Worm (Caenorhabditis elegans) whole organism, L2 larva: ENCODE data around the gene gcy-33.

Experiments used
- C34F6.9 ChIP-seq: fragments of 150-350 bp; optimal IDR thresholded peaks from 2 replicates; lab custom pipeline; 2014; ENCODE audit warnings: missing biosample characterization, missing genetic modification characterization
- F13H6.1 ChIP-seq: sonication (generic microtip); optimal IDR thresholded peaks from 2 replicates; lab custom pipeline; 2016; ENCODE audit warnings: missing genetic modification characterization, missing compliant biosample characterization
- R02D3.7 ChIP-seq: fragments of 150-350 bp; optimal IDR thresholded peaks from 2 replicates; lab custom pipeline; 2014; ENCODE audit warnings: missing biosample characterization, missing genetic modification characterization
- Y55F3AM.14 ChIP-seq: fragments of 200-800 bp; sonication (Bioruptor generic); optimal IDR thresholded peaks from 2 replicates; lab custom pipeline; 2018; ENCODE audit warnings: mild to moderate bottlenecking, missing genetic modification characterization, missing compliant biosample characterization
- ZK546.5 ChIP-seq: sonication (generic microtip); optimal IDR thresholded peaks from 2 replicates; lab custom pipeline; 2017; ENCODE audit warnings: missing biosample characterization, missing genetic modification characterization
- alr-1 ChIP-seq: fragments of 150-350 bp; optimal IDR thresholded peaks from 2 replicates; lab custom pipeline; 2014; ENCODE audit warnings: missing biosample characterization, missing genetic modification characterization
- aly-2 ChIP-seq: fragments of 150-350 bp; optimal IDR thresholded peaks from 2 replicates; lab custom pipeline; 2014; ENCODE audit warnings: missing biosample characterization, missing genetic modification characterization
- ama-1 ChIP-seq: fragments of 150-350 bp; optimal IDR thresholded peaks from 2 replicates; lab custom pipeline; 2018; ENCODE audit warnings: inconsistent platforms
- blmp-1 ChIP-seq: sonication (generic microtip); optimal IDR thresholded peaks from 2 replicates; lab custom pipeline; 2017; ENCODE audit warnings: missing genetic modification characterization, mild to moderate bottlenecking, missing compliant biosample characterization, antibody characterized with exemption, moderate library complexity; ENCODE audit not compliant: insufficient read depth
- ceh-16 ChIP-seq: fragments of 150-350 bp; optimal IDR thresholded peaks from 2 replicates; lab custom pipeline; 2014; ENCODE audit warnings: missing biosample characterization, missing genetic modification characterization
- ceh-82 ChIP-seq: fragments of 150-350 bp; optimal IDR thresholded peaks from 2 replicates; lab custom pipeline; 2014; ENCODE audit warnings: missing biosample characterization, missing genetic modification characterization
- crh-2 ChIP-seq: sonication (generic microtip); optimal IDR thresholded peaks from 2 replicates; lab custom pipeline; 2017; ENCODE audit warnings: missing biosample characterization, missing genetic modification characterization
- dmd-4 ChIP-seq: sonication (generic microtip); optimal IDR thresholded peaks from 2 replicates; lab custom pipeline; 2017; ENCODE audit warnings: missing biosample characterization, missing genetic modification characterization
- egl-27 ChIP-seq: sonication (generic microtip); optimal IDR thresholded peaks from 3 replicates; lab custom pipeline; 2017; ENCODE audit warnings: missing biosample characterization, missing genetic modification reagents, missing genetic modification characterization
- elt-1 ChIP-seq: fragments of 150-350 bp; optimal IDR thresholded peaks from 2 replicates; lab custom pipeline; 2014; ENCODE audit warnings: missing biosample characterization, missing genetic modification characterization
- elt-3 ChIP-seq: sonication (generic microtip); optimal IDR thresholded peaks from 2 replicates; lab custom pipeline; 2017; ENCODE audit warnings: missing biosample characterization, missing genetic modification characterization
- fos-1 ChIP-seq: fragments of 150-350 bp; optimal IDR thresholded peaks from 2 replicates; lab custom pipeline; 2014; ENCODE audit warnings: missing biosample characterization, missing genetic modification characterization
- gmeb-1 ChIP-seq: fragments of 150-350 bp; optimal IDR thresholded peaks from 2 replicates; lab custom pipeline; 2014; ENCODE audit warnings: missing biosample characterization, missing genetic modification characterization
- lin-13 ChIP-seq: fragments of 150-350 bp; optimal IDR thresholded peaks from 2 replicates; lab custom pipeline; 2014; ENCODE audit warnings: missing biosample characterization, missing genetic modification reagents, missing genetic modification characterization
- lin-39 ChIP-seq: fragments of 150-350 bp; optimal IDR thresholded peaks from 2 replicates; lab custom pipeline; 2014; ENCODE audit warnings: missing biosample characterization, missing genetic modification reagents, missing genetic modification characterization
- lsy-2 ChIP-seq, 2 experiments: fragments of 150-350 bp in 1 of 2; sonication (generic microtip) in 1 of 2; optimal IDR thresholded peaks; 2 replicates each; lab custom pipeline; 2014 to 2017; ENCODE audit warnings: missing biosample characterization in 2 of 2, missing genetic modification characterization in 2 of 2
- mab-5 ChIP-seq: fragments of 150-350 bp; optimal IDR thresholded peaks from 2 replicates; lab custom pipeline; 2014; ENCODE audit warnings: missing biosample characterization, missing genetic modification characterization
- mbf-1 ChIP-seq: sonication (generic microtip); optimal IDR thresholded peaks from 2 replicates; lab custom pipeline; 2017; ENCODE audit warnings: missing biosample characterization, missing genetic modification characterization
- mdl-1 ChIP-seq, 2 experiments: fragments of 150-350 bp in 1 of 2; sonication (generic microtip) in 1 of 2; optimal IDR thresholded peaks; 2 replicates each; lab custom pipeline; 2017; ENCODE audit warnings: missing biosample characterization in 2 of 2, missing genetic modification characterization in 2 of 2
- nhr-10 ChIP-seq: sonication (generic microtip); optimal IDR thresholded peaks from 2 replicates; lab custom pipeline; 2017; ENCODE audit warnings: missing biosample characterization, missing genetic modification characterization
- nhr-11 ChIP-seq: fragments of 150-350 bp; optimal IDR thresholded peaks from 2 replicates; lab custom pipeline; 2014; ENCODE audit warnings: missing biosample characterization, missing genetic modification characterization
- nhr-12 ChIP-seq: fragments of 150-350 bp; optimal IDR thresholded peaks from 2 replicates; lab custom pipeline; 2014; ENCODE audit warnings: missing biosample characterization, missing genetic modification characterization
- nhr-129 ChIP-seq: fragments of 150-350 bp; optimal IDR thresholded peaks from 2 replicates; lab custom pipeline; 2014; ENCODE audit warnings: missing biosample characterization, missing genetic modification characterization
- nhr-21 ChIP-seq: fragments of 150-350 bp; optimal IDR thresholded peaks from 2 replicates; lab custom pipeline; 2014; ENCODE audit warnings: missing biosample characterization, missing genetic modification characterization
- nhr-23 ChIP-seq: fragments of 150-350 bp; optimal IDR thresholded peaks from 2 replicates; lab custom pipeline; 2014; ENCODE audit warnings: missing biosample characterization, missing genetic modification reagents, missing genetic modification characterization
- nhr-237 ChIP-seq: fragments of 150-350 bp; optimal IDR thresholded peaks from 2 replicates; lab custom pipeline; 2014; ENCODE audit warnings: missing biosample characterization, missing genetic modification characterization
- nhr-25 ChIP-seq: fragments of 150-350 bp; sonication (generic microtip); optimal IDR thresholded peaks from 3 replicates; lab custom pipeline; 2014; ENCODE audit warnings: missing biosample characterization, missing genetic modification characterization
- nhr-6 ChIP-seq: fragments of 150-350 bp; optimal IDR thresholded peaks from 2 replicates; lab custom pipeline; 2014; ENCODE audit warnings: missing biosample characterization, missing genetic modification characterization
- nhr-77 ChIP-seq: fragments of 150-350 bp; optimal IDR thresholded peaks from 2 replicates; lab custom pipeline; 2014; ENCODE audit warnings: missing biosample characterization, missing genetic modification characterization
- peb-1 ChIP-seq: fragments of 150-350 bp; optimal IDR thresholded peaks from 2 replicates; lab custom pipeline; 2014; ENCODE audit warnings: missing biosample characterization, missing genetic modification characterization
- skn-1 ChIP-seq: sonication (generic microtip); optimal IDR thresholded peaks from 2 replicates; lab custom pipeline; 2017; ENCODE audit warnings: missing biosample characterization, missing genetic modification characterization
- sma-3 ChIP-seq: sonication (generic microtip); optimal IDR thresholded peaks from 2 replicates; lab custom pipeline; 2016; ENCODE audit warnings: missing genetic modification reagents, missing genetic modification characterization, missing compliant biosample characterization
- sma-9 ChIP-seq, 2 experiments: fragments of 150-350 bp in 1 of 2; sonication (generic microtip) in 1 of 2; optimal IDR thresholded peaks; 2 replicates each; lab custom pipeline; 2014 to 2016; ENCODE audit warnings: missing genetic modification characterization in 2 of 2, mild to moderate bottlenecking in 1 of 2, missing biosample characterization in 1 of 2, missing compliant biosample characterization in 1 of 2, missing genetic modification reagents in 1 of 2, moderate library complexity in 1 of 2
- snpc-4 ChIP-seq: fragments of 150-350 bp; optimal IDR thresholded peaks from 2 replicates; lab custom pipeline; 2014; ENCODE audit warnings: missing biosample characterization, missing genetic modification characterization
- unc-39 ChIP-seq: fragments of 150-350 bp; optimal IDR thresholded peaks from 2 replicates; lab custom pipeline; 2014; ENCODE audit warnings: missing biosample characterization, missing genetic modification characterization
- unc-55 ChIP-seq: fragments of 150-350 bp; sonication (generic microtip); optimal IDR thresholded peaks from 3 replicates; lab custom pipeline; 2014; ENCODE audit warnings: missing biosample characterization, missing genetic modification reagents, missing genetic modification characterization
- unc-62 ChIP-seq: fragments of 150-350 bp; optimal IDR thresholded peaks from 2 replicates; lab custom pipeline; 2014; ENCODE audit warnings: missing biosample characterization, missing genetic modification reagents, missing genetic modification characterization
- zag-1 ChIP-seq: fragments of 150-350 bp; optimal IDR thresholded peaks from 2 replicates; lab custom pipeline; 2014; ENCODE audit warnings: missing biosample characterization, missing genetic modification characterization
- ztf-1 ChIP-seq: fragments of 200-800 bp; sonication (Bioruptor generic); conservative IDR thresholded peaks from 2 replicates; pipeline ENCODE4 v1.3.6; 2022; ENCODE audit warnings: missing genetic modification characterization, missing compliant biosample characterization
- ztf-11 ChIP-seq: sonication (generic microtip); optimal IDR thresholded peaks from 2 replicates; lab custom pipeline; 2017; ENCODE audit warnings: missing biosample characterization, missing genetic modification characterization
- ztf-4 ChIP-seq: fragments of 150-350 bp; optimal IDR thresholded peaks from 2 replicates; lab custom pipeline; 2014; ENCODE audit warnings: missing biosample characterization, missing genetic modification characterization

gcy-33 gene

DNA sequence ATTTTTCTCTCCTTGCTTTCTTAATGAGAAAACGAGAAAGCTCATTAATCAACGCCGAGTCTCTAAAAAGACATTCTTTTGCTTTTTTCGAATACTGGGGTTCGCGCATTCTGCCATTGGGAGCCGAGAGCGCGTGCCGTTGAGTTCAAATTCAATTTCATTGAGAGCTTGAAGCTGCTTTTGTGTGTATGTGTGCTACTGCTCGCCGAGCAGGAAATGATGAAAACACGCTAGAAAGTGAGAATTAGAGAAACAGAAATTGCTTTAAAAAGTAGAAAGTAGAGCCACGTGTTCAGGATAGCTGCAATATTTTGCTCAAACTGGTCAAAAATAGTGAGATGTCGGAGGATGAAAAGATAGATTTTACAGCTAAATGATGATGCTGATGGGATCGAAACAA is 24.1 kb upstream of the gcy-33 start:
- no peak for TF ChIP-seq nhr-237 (tag; lab: Kevin White, UChicago)
- TF ChIP-seq nhr-11 (tag; lab: Kevin White, UChicago): no peak
- TF ChIP-seq nhr-6 (tag; lab: Kevin White, UChicago): no peak
- no peak for TF ChIP-seq lin-39 (tag; lab: Kevin White, UChicago)
- no peak for TF ChIP-seq sma-3 (GFP tag; lab: Kevin White, UChicago)
- TF ChIP-seq mab-5 (tag; lab: Kevin White, UChicago): no peak
- no peak for TF ChIP-seq snpc-4
- no peak for TF ChIP-seq mdl-1 (tag; optimal IDR thresholded peaks at IDR 0.05; lab: Kevin White, UChicago)
- no peak for TF ChIP-seq unc-62 (GFP tag; lab: Kevin White, UChicago)
- no peak for TF ChIP-seq nhr-77 (tag; lab: Kevin White, UChicago)
- peak in 1 of 2 experiments; percentile 60 for TF ChIP-seq lsy-2 (tag; optimal IDR thresholded peaks at IDR 0.05; lab: Kevin White, UChicago)
- TF ChIP-seq alr-1 (tag; lab: Kevin White, UChicago): no peak
- no peak for TF ChIP-seq blmp-1 (tag; lab: Kevin White, UChicago)
- TF ChIP-seq ZK546.5 (tag; lab: Kevin White, UChicago): no peak
- TF ChIP-seq elt-3: no peak
- peak; percentile 34 for TF ChIP-seq nhr-129
- no peak for TF ChIP-seq fos-1 (tag; lab: Kevin White, UChicago)
- TF ChIP-seq unc-55: peak; percentile 7
- TF ChIP-seq unc-39: no peak
- no peak for TF ChIP-seq skn-1
- TF ChIP-seq ceh-16 (tag; lab: Kevin White, UChicago): no peak
- TF ChIP-seq sma-9 (GFP tag; optimal IDR thresholded peaks at IDR 0.05; lab: Kevin White, UChicago): peak; percentile 42
- no peak for TF ChIP-seq sma-9 (tag; optimal IDR thresholded peaks at IDR 0.05; lab: Kevin White, UChicago)
- no peak for TF ChIP-seq ztf-4
- no peak for TF ChIP-seq ztf-11 (tag; lab: Kevin White, UChicago)
- TF ChIP-seq zag-1 (tag; lab: Kevin White, UChicago): peak; percentile 46
- TF ChIP-seq mbf-1 (tag; lab: Kevin White, UChicago): no peak
- no peak for TF ChIP-seq lin-13
- no peak for TF ChIP-seq nhr-23
- no peak for TF ChIP-seq peb-1
- no peak for TF ChIP-seq nhr-10 (tag; lab: Kevin White, UChicago)
- TF ChIP-seq elt-1 (tag; lab: Kevin White, UChicago): no peak
- no peak for TF ChIP-seq Y55F3AM.14 (GFP tag; lab: Kevin White, UChicago)
- no peak for TF ChIP-seq gmeb-1 (tag; lab: Kevin White, UChicago)
- TF ChIP-seq aly-2: no peak
- TF ChIP-seq C34F6.9 (tag; lab: Kevin White, UChicago): peak; percentile 58

DNA sequence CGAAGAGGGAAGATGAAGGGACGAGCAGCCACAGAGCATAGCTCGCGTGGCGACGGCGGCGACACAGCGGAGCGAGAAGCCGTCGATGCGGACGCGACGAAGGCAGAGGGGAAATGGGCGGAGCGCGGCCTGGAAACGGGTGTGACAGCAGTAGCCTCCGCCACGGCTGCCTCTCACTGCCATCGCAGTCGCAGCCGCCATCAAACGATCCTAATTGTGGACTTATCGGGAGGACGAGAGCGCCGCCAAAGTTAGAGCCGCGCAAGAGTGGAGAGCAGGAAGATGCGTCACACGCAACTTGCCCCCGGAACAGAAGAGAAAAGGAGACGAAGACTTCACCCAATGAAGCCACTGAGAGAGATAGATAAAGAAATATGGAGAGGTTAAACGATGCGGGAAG is 22.7 kb upstream of the gcy-33 start:
- peak; percentile 31 for TF ChIP-seq nhr-129
- TF ChIP-seq aly-2: no peak
- no peak for TF ChIP-seq skn-1
- peak; percentile 16 for TF ChIP-seq sma-9 (GFP tag; optimal IDR thresholded peaks at IDR 0.05; lab: Kevin White, UChicago)
- no peak for TF ChIP-seq sma-9 (tag; optimal IDR thresholded peaks at IDR 0.05; lab: Kevin White, UChicago)
- no peak for TF ChIP-seq lin-13
- no peak for TF ChIP-seq elt-3
- peak; percentile 82 for TF ChIP-seq zag-1 (tag; lab: Kevin White, UChicago)
- no peak for TF ChIP-seq ztf-1 (GFP tag; lab: Robert Waterston, UW)
- TF ChIP-seq nhr-237 (tag; lab: Kevin White, UChicago): no peak
- TF ChIP-seq alr-1 (tag; lab: Kevin White, UChicago): no peak
- TF ChIP-seq blmp-1 (tag; lab: Kevin White, UChicago): no peak
- TF ChIP-seq gmeb-1 (tag; lab: Kevin White, UChicago): no peak
- no peak for TF ChIP-seq mab-5 (tag; lab: Kevin White, UChicago)
- TF ChIP-seq unc-62 (GFP tag; lab: Kevin White, UChicago): no peak
- peak; percentile 50 for TF ChIP-seq F13H6.1 (tag; lab: Kevin White, UChicago)
- no peak for TF ChIP-seq nhr-21 (tag; lab: Kevin White, UChicago)
- TF ChIP-seq nhr-77 (tag; lab: Kevin White, UChicago): no peak
- TF ChIP-seq egl-27 (tag; lab: Kevin White, UChicago): no peak
- TF ChIP-seq nhr-23: no peak
- TF ChIP-seq peb-1: no peak
- TF ChIP-seq mbf-1 (tag; lab: Kevin White, UChicago): no peak
- TF ChIP-seq crh-2 (tag; lab: Kevin White, UChicago): no peak
- no peak for TF ChIP-seq lin-39 (tag; lab: Kevin White, UChicago)
- TF ChIP-seq ama-1 (lab: Kevin White, UChicago): no peak
- no peak for TF ChIP-seq nhr-12 (tag; lab: Kevin White, UChicago)
- TF ChIP-seq fos-1 (tag; lab: Kevin White, UChicago): no peak
- TF ChIP-seq ceh-16 (tag; lab: Kevin White, UChicago): no peak
- TF ChIP-seq ceh-82 (tag; lab: Kevin White, UChicago): no peak
- TF ChIP-seq snpc-4: no peak
- TF ChIP-seq C34F6.9 (tag; lab: Kevin White, UChicago): peak; percentile 40
- no peak for TF ChIP-seq nhr-25 (tag; lab: Kevin White, UChicago)
- no peak for TF ChIP-seq unc-55
- no peak for TF ChIP-seq nhr-6 (tag; lab: Kevin White, UChicago)
- no peak for TF ChIP-seq R02D3.7 (tag; lab: Kevin White, UChicago)
- no peak for TF ChIP-seq dmd-4
- no peak for TF ChIP-seq ZK546.5 (tag; lab: Kevin White, UChicago)
- TF ChIP-seq mdl-1 (tag; optimal IDR thresholded peaks at IDR 0.05; lab: Kevin White, UChicago): peak in 1 of 2 experiments; percentile 1
- no peak for TF ChIP-seq nhr-10 (tag; lab: Kevin White, UChicago)
- no peak for TF ChIP-seq elt-1 (tag; lab: Kevin White, UChicago)
- TF ChIP-seq unc-39: no peak
- TF ChIP-seq Y55F3AM.14 (GFP tag; lab: Kevin White, UChicago): peak; percentile 35
- TF ChIP-seq lsy-2 (tag; optimal IDR thresholded peaks at IDR 0.05; lab: Kevin White, UChicago): peak in 1 of 2 experiments; percentile 36
- no peak for TF ChIP-seq nhr-11 (tag; lab: Kevin White, UChicago)
- no peak for TF ChIP-seq sma-3 (GFP tag; lab: Kevin White, UChicago)
- no peak for TF ChIP-seq ztf-4
- TF ChIP-seq ztf-11 (tag; lab: Kevin White, UChicago): no peak
